Fruit fly (Drosophila melanogaster): ENCODE data around the gene CG6865.

The CG6865 gene

DNA sequence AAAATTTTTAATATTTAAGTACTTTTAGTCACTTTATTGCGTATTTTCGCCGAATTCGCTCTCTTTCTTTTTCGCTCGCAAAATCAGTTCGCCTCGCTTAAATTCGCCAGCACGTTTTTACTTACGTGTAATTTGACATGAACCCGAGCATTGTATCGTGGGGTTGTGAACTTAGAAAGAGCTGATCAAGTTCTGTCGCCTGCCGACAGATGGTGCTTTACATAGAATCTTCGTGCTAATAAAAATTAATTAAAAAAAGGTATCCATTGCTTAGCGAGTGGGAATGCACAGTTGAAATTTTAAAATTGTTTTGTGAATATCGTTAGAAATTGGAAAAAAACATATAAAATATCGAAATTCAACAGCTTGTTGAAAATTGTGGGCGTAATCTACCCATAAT is 15.0 kb upstream of the CG6865 start (continued):
- TF ChIP-seq YL-1 (GFP tag; optimal IDR thresholded peaks at IDR 0.05) (no peak), Sox100B (GFP tag; optimal IDR thresholded peaks at IDR 0.05) (peak; percentile 0), Hr3 (GFP tag; optimal IDR thresholded peaks at IDR 0.05) (peak; percentile 57), stwl (tag; optimal IDR thresholded peaks at IDR 0.05) (peak; percentile 66), mam (GFP tag; optimal IDR thresholded peaks at IDR 0.05) (peak; percentile 63), CG13624 (GFP tag; optimal IDR thresholded peaks at IDR 0.05) (peak; percentile 79), Poxn (GFP tag; IDR thresholded peaks at IDR 0.05) (no peak), dpn (GFP tag; optimal IDR thresholded peaks at IDR 0.05) (peak; percentile 72 to 75), prd (optimal IDR thresholded peaks at IDR 0.05) (no peak), prd (GFP tag; IDR thresholded peaks at IDR 0.05) (no peak; the same call in 2 of the 3 replicates), psq (GFP tag; optimal IDR thresholded peaks at IDR 0.05) (peak; percentile 16), Ets97D (GFP tag; optimal IDR thresholded peaks at IDR 0.05) (peak; percentile 48), CG33213 (GFP tag; optimal IDR thresholded peaks at IDR 0.05) (peak; percentile 89), croc (GFP tag; conservative IDR thresholded peaks at IDR 0.05) (0 out of 3 replicates have a peak, but pooled peaks have one; percentile 11), CG43689 (GFP tag; IDR thresholded peaks at IDR 0.05) (no peak), CG7745 (tag; optimal IDR thresholded peaks at IDR 0.05) (peak; percentile 48), CG16813 (GFP tag; IDR thresholded peaks at IDR 0.05; ENCODE audit: partially characterized antibody) (no peak), CTCF (GFP tag; optimal IDR thresholded peaks at IDR 0.05) (peak; percentile 98), danr (GFP tag; IDR thresholded peaks at IDR 0.05) (no peak), cad (GFP tag; optimal IDR thresholded peaks at IDR 0.05) (no peak), CG7839 (tag; optimal IDR thresholded peaks at IDR 0.05) (no peak), so (GFP tag; IDR thresholded peaks at IDR 0.05) (no peak), CG7271 (tag; optimal IDR thresholded peaks at IDR 0.05) (peak; percentile 44), fd102C (GFP tag; optimal IDR thresholded peaks at IDR 0.05) (peak; percentile 63), CG17802 (tag; optimal IDR thresholded peaks at IDR 0.05) (no peak), caup (GFP tag; optimal IDR thresholded peaks at IDR 0.05; ENCODE audit: severe bottlenecking) (peak; percentile 69), CG8924 (tag; optimal IDR thresholded peaks at IDR 0.05) (peak; percentile 27), CG10366 (GFP tag; IDR thresholded peaks at IDR 0.05) (no peak; the same call in 1 of the 2 replicates), inv (GFP tag; IDR thresholded peaks at IDR 0.05; ENCODE audit: partially characterized antibody) (no peak; the same call in 1 of the 2 replicates), CG1792 (GFP tag; optimal IDR thresholded peaks at IDR 0.05) (peak; percentile 41), CG6813 (GFP tag; optimal IDR thresholded peaks at IDR 0.05) (peak; percentile 55), amos (GFP tag; IDR thresholded peaks at IDR 0.05; ENCODE audit: partially characterized antibody) (peak; percentile 72), Fer1 (GFP tag; optimal IDR thresholded peaks at IDR 0.05) (peak; percentile 88), seq (GFP tag; IDR thresholded peaks at IDR 0.05) (0 out of 2 replicates have a peak, but pooled peaks have one; percentile 23), Lim3 (GFP tag; IDR thresholded peaks at IDR 0.05) (no peak), insv (GFP tag; optimal IDR thresholded peaks at IDR 0.05) (peak in 1 of 2 experiments; percentile 65), Spps (tag; optimal IDR thresholded peaks at IDR 0.05) (peak; percentile 37), pnt (GFP tag; optimal IDR thresholded peaks at IDR 0.05) (no peak), odd (GFP tag; optimal IDR thresholded peaks at IDR 0.05) (peak; percentile 50), CG10543 (GFP tag; optimal IDR thresholded peaks at IDR 0.05) (peak; percentile 14), CG15514 (GFP tag; optimal IDR thresholded peaks at IDR 0.05) (peak; percentile 64), shn (GFP tag; optimal IDR thresholded peaks at IDR 0.05) (no peak), dysf (GFP tag; IDR thresholded peaks at IDR 0.05) (peak; percentile 67; the same call in 2 of the 3 replicates), CG34376 (GFP tag; optimal IDR thresholded peaks at IDR 0.05) (peak; percentile 8), CG1647 (GFP tag; optimal IDR thresholded peaks at IDR 0.05) (peak; percentile 48), CG33557 (GFP tag; optimal IDR thresholded peaks at IDR 0.05) (peak; percentile 2), Gsc (GFP tag; IDR thresholded peaks at IDR 0.05) (no peak), dmrt99B (tag; optimal IDR thresholded peaks at IDR 0.05) (peak; percentile 62), CG7372 (GFP tag; IDR thresholded peaks at IDR 0.05) (peak; percentile 56; the same call in 1 of the 2 replicates), CG17361 (GFP tag; IDR thresholded peaks at IDR 0.05) (peak; percentile 63; the same call in 1 of the 3 replicates), Deaf1 (tag; optimal IDR thresholded peaks at IDR 0.05) (peak; percentile 40)
